Worm (Caenorhabditis elegans) whole organism, L4 larva: ENCODE measurements around the gene C08B6.18.

Experiments
- Y75B8A.6 ChIP-seq: fragments of 200-800 bp; sonication (Bioruptor generic); IDR thresholded peaks from 2 replicates; pipeline ENCODE4 v1.3.6; 2022; ENCODE audit warnings: missing genetic modification reagents, missing genetic modification characterization, missing compliant biosample characterization
- aha-1 ChIP-seq: fragments of 150-350 bp; peaks from one replicate; lab custom pipeline; 2014; ENCODE audit warnings: missing biosample characterization, missing genetic modification characterization
- daf-12 ChIP-seq: fragments of 150-350 bp; optimal IDR thresholded peaks from 2 replicates; lab custom pipeline; 2014; ENCODE audit warnings: missing biosample characterization, missing genetic modification reagents, missing genetic modification characterization
- daf-16 ChIP-seq, 3 experiments: sonication (generic microtip); optimal IDR thresholded peaks; 2 replicates each; lab custom pipeline; 2016 to 2017; ENCODE audit warnings: missing genetic modification characterization in 3 of 3, missing genetic modification reagents in 3 of 3, mild to moderate bottlenecking in 2 of 3, missing compliant biosample characterization in 2 of 3, missing biosample characterization in 1 of 3, moderate library complexity in 1 of 3
- dpl-1 ChIP-seq: fragments of 150-350 bp; optimal IDR thresholded peaks from 2 replicates; lab custom pipeline; 2014; ENCODE audit warnings: missing biosample characterization, missing genetic modification reagents, missing genetic modification characterization
- set-16 ChIP-seq: fragments of 200-800 bp; sonication (Bioruptor generic); IDR thresholded peaks from 2 replicates; pipeline ENCODE4 v1.3.6; 2022; ENCODE audit warnings: missing genetic modification reagents, missing genetic modification characterization, missing compliant biosample characterization
- unc-39 ChIP-seq: sonication (generic microtip); optimal IDR thresholded peaks from 2 replicates; lab custom pipeline; 2017; ENCODE audit warnings: missing biosample characterization, missing genetic modification characterization
- ztf-11 ChIP-seq: fragments of 150-350 bp; optimal IDR thresholded peaks from 2 replicates; lab custom pipeline; 2014; ENCODE audit warnings: missing biosample characterization, missing genetic modification characterization

ce11 chrV:10087103-10087502 lies 46.8 kb downstream of the C08B6.18 start, which contains the start of gene R04B5.5:
- no peak for TF ChIP-seq ztf-11 (tag; lab: Kevin White, UChicago)
- no peak for TF ChIP-seq daf-16 (GFP tag; optimal IDR thresholded peaks at IDR 0.05; lab: Kevin White, UChicago)
- peak; percentile 70 for TF ChIP-seq daf-16 (tag; optimal IDR thresholded peaks at IDR 0.05; lab: Kevin White, UChicago)
- TF ChIP-seq daf-12 (tag; lab: Kevin White, UChicago) = no peak
- no peak for TF ChIP-seq set-16 (GFP tag; lab: Robert Waterston, UW)
- no peak for TF ChIP-seq Y75B8A.6 (GFP tag; lab: Robert Waterston, UW)
- no peak for TF ChIP-seq aha-1
- TF ChIP-seq dpl-1 (GFP tag; lab: Kevin White, UChicago) = no peak
- no peak for TF ChIP-seq unc-39
